Fruit fly (Drosophila melanogaster): ENCODE measurements around the gene CG17129.
A peak's percentile ranks its signal among the peaks of the same experiment; 100 is the strongest.

Gene CG17129

DNA sequence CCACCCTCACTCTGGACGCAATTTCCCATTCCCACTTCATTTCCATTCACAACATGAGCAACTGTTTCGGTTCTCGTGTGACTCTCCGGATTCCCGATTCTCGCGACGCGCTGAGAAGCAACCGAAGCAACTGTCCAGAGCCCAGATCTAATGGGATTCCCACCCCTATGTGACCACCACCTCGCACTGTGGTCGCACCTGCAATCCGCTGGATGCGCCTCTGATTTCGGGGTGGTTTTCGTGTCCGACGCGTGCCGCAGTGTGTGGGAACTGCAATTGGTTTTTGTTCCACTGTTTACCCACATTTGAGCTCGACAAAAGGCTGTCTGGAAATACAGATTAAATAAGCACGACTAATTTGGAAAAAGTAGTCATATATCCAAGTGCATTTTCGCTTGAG lies 4.3 kb downstream of the CG17129 start:
- no peak for TF ChIP-seq Hr78 (GFP tag; optimal IDR thresholded peaks at IDR 0.05)
- no peak for TF ChIP-seq dl (GFP tag; optimal IDR thresholded peaks at IDR 0.05; ENCODE audit: insufficient read depth in 1 of 2, partially characterized antibody in 2 of 2)
- TF ChIP-seq Vsx2 (GFP tag; optimal IDR thresholded peaks at IDR 0.05; ENCODE audit: partially characterized antibody) = no peak
- TF ChIP-seq dmrt93B (GFP tag; optimal IDR thresholded peaks at IDR 0.05) = no peak
- no peak for TF ChIP-seq CG32264 (GFP tag; optimal IDR thresholded peaks at IDR 0.05)
- no peak for TF ChIP-seq sage (GFP tag; optimal IDR thresholded peaks at IDR 0.05)
- no peak for TF ChIP-seq psq (GFP tag; optimal IDR thresholded peaks at IDR 0.05)
- TF ChIP-seq pan (optimal IDR thresholded peaks at IDR 0.05) = no peak
- no peak for TF ChIP-seq fru (GFP tag; optimal IDR thresholded peaks at IDR 0.05)
- no peak for TF ChIP-seq Dif (GFP tag; optimal IDR thresholded peaks at IDR 0.05; ENCODE audit: partially characterized antibody)
- TF ChIP-seq CrebA (GFP tag; optimal IDR thresholded peaks at IDR 0.05; ENCODE audit: borderline replicate concordance) = no peak
- no peak for TF ChIP-seq GATAd (GFP tag; optimal IDR thresholded peaks at IDR 0.05)
- no peak for TF ChIP-seq rgr (GFP tag; optimal IDR thresholded peaks at IDR 0.05)
- no peak for TF ChIP-seq Hnf4 (GFP tag; optimal IDR thresholded peaks at IDR 0.05)
- TF ChIP-seq Sp1 (GFP tag; optimal IDR thresholded peaks at IDR 0.05) = no peak
- TF ChIP-seq Abd-B (GFP tag; optimal IDR thresholded peaks at IDR 0.05) = no peak
- no peak for TF ChIP-seq usp (GFP tag; optimal IDR thresholded peaks at IDR 0.05)
- no peak for TF ChIP-seq Myc (optimal IDR thresholded peaks at IDR 0.05)
- no peak for TF ChIP-seq ey (GFP tag; optimal IDR thresholded peaks at IDR 0.05)
- no peak for TF ChIP-seq br (GFP tag; optimal IDR thresholded peaks at IDR 0.05)

- TF ChIP-seq Hnf4 (GFP tag; optimal IDR thresholded peaks at IDR 0.05) (no peak), N (GFP tag; optimal IDR thresholded peaks at IDR 0.05) (peak; percentile 32), Myc (optimal IDR thresholded peaks at IDR 0.05) (peak; percentile 98), sv (GFP tag; optimal IDR thresholded peaks at IDR 0.05) (no peak), br (GFP tag; optimal IDR thresholded peaks at IDR 0.05) (no peak), Hr78 (GFP tag; optimal IDR thresholded peaks at IDR 0.05) (no peak), pan (optimal IDR thresholded peaks at IDR 0.05) (no peak)
Measured at dm6 chr3L:673324-673723, 6.8 kb downstream of the CG17129 start.

- peak; percentile 44 for TF ChIP-seq fru (GFP tag; optimal IDR thresholded peaks at IDR 0.05)
- TF ChIP-seq rgr (GFP tag; optimal IDR thresholded peaks at IDR 0.05) = peak; percentile 39
- TF ChIP-seq brk (GFP tag; optimal IDR thresholded peaks at IDR 0.05) = no peak
- TF ChIP-seq Dif (GFP tag; optimal IDR thresholded peaks at IDR 0.05; ENCODE audit: partially characterized antibody) = no peak
- TF ChIP-seq br (GFP tag; optimal IDR thresholded peaks at IDR 0.05) = peak; percentile 12
- no peak for TF ChIP-seq dsf (GFP tag; optimal IDR thresholded peaks at IDR 0.05; ENCODE audit: borderline replicate concordance)
- TF ChIP-seq Myc (optimal IDR thresholded peaks at IDR 0.05) = no peak
- TF ChIP-seq HLH106 (tag; optimal IDR thresholded peaks at IDR 0.05) = peak; percentile 35
- TF ChIP-seq foxo (GFP tag; optimal IDR thresholded peaks at IDR 0.05) = peak in 1 of 2 experiments; percentile 28
- TF ChIP-seq h (GFP tag; optimal IDR thresholded peaks at IDR 0.05) = peak; percentile 3
Measured at dm6 chr3L:666544-666943, 13.6 kb downstream of the CG17129 start.

- TF ChIP-seq Hr78 (GFP tag; optimal IDR thresholded peaks at IDR 0.05) (no peak), Dfd (GFP tag; optimal IDR thresholded peaks at IDR 0.05) (no peak), Abd-B (GFP tag; optimal IDR thresholded peaks at IDR 0.05) (no peak), Rel (GFP tag; optimal IDR thresholded peaks at IDR 0.05) (no peak), Rel (tag; optimal IDR thresholded peaks at IDR 0.05) (peak; percentile 51), OdsH (GFP tag; optimal IDR thresholded peaks at IDR 0.05) (peak; percentile 85), Myc (optimal IDR thresholded peaks at IDR 0.05) (no peak), Hnf4 (GFP tag; optimal IDR thresholded peaks at IDR 0.05) (peak; percentile 90), CG32264 (GFP tag; optimal IDR thresholded peaks at IDR 0.05) (peak; percentile 76), woc (GFP tag; optimal IDR thresholded peaks at IDR 0.05) (peak; percentile 84), Dif (GFP tag; optimal IDR thresholded peaks at IDR 0.05; ENCODE audit: partially characterized antibody) (no peak), foxo (GFP tag; optimal IDR thresholded peaks at IDR 0.05) (peak; percentile 8 to 88), N (GFP tag; optimal IDR thresholded peaks at IDR 0.05) (no peak), HLH106 (tag; optimal IDR thresholded peaks at IDR 0.05) (peak; percentile 89), fru (GFP tag; optimal IDR thresholded peaks at IDR 0.05) (peak; percentile 85), tai (GFP tag; optimal IDR thresholded peaks at IDR 0.05) (no peak), dmrt93B (GFP tag; optimal IDR thresholded peaks at IDR 0.05) (peak; percentile 76), Sp1 (GFP tag; optimal IDR thresholded peaks at IDR 0.05) (peak; percentile 84), dsf (GFP tag; optimal IDR thresholded peaks at IDR 0.05; ENCODE audit: borderline replicate concordance) (no peak), sv (GFP tag; optimal IDR thresholded peaks at IDR 0.05) (no peak), Hr83 (GFP tag; optimal IDR thresholded peaks at IDR 0.05; ENCODE audit: poor library complexity, severe bottlenecking) (peak; percentile 31), ey (GFP tag; optimal IDR thresholded peaks at IDR 0.05) (peak; percentile 88), pan (optimal IDR thresholded peaks at IDR 0.05) (no peak), rgr (GFP tag; optimal IDR thresholded peaks at IDR 0.05) (peak; percentile 85), dl (GFP tag; optimal IDR thresholded peaks at IDR 0.05; ENCODE audit: insufficient read depth in 1 of 2, partially characterized antibody in 2 of 2) (no peak), CG9705 (GFP tag; optimal IDR thresholded peaks at IDR 0.05) (peak; percentile 73), br (GFP tag; optimal IDR thresholded peaks at IDR 0.05) (peak; percentile 89), Mio (GFP tag; optimal IDR thresholded peaks at IDR 0.05) (peak; percentile 9), Jra (GFP tag; optimal IDR thresholded peaks at IDR 0.05) (peak; percentile 50), usp (GFP tag; optimal IDR thresholded peaks at IDR 0.05) (no peak), lola (GFP tag; optimal IDR thresholded peaks at IDR 0.05) (no peak), psq (GFP tag; optimal IDR thresholded peaks at IDR 0.05) (peak; percentile 74), CrebA (GFP tag; optimal IDR thresholded peaks at IDR 0.05; ENCODE audit: borderline replicate concordance) (peak; percentile 49), GATAd (GFP tag; optimal IDR thresholded peaks at IDR 0.05) (no peak), brk (GFP tag; optimal IDR thresholded peaks at IDR 0.05) (peak; percentile 71), sage (GFP tag; optimal IDR thresholded peaks at IDR 0.05) (peak; percentile 79), Vsx2 (GFP tag; optimal IDR thresholded peaks at IDR 0.05; ENCODE audit: partially characterized antibody) (no peak), h (GFP tag; optimal IDR thresholded peaks at IDR 0.05) (peak; percentile 88), jim (GFP tag; optimal IDR thresholded peaks at IDR 0.05) (no peak)
Measured at dm6 chr3L:663880-664279, 16.2 kb downstream of the CG17129 start.
